Worm (Caenorhabditis elegans): Measurements from ENCODE around the gene F22E5.12.

DNA sequence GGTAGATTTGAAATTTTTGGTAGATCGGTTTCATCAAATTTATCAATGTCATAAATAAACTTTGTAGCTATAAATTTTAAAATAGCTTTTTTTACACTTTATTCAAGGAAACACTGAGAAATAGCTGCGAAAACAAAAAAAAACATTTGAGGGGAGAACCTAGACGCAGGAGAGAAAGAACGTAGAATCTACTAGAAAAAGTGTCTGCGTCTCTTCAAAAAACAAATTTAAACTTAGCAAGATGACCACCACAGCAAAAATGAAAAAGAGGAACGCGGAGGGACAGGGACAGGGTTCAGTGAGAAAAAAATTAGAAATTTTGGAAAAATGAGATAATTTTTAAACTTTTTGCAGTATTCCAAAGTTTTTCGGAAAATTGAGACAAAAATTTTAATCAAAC is 2.4 kb upstream of the F22E5.12 start:
- TF ChIP-seq sea-2 (GFP tag; optimal IDR thresholded peaks at IDR 0.05) (no peak), ceh-82 (tag; optimal IDR thresholded peaks at IDR 0.05) (no peak), pqm-1 (tag; optimal IDR thresholded peaks at IDR 0.05) (no peak), tbx-2 (tag; optimal IDR thresholded peaks at IDR 0.05) (no peak), lin-15B (tag; optimal IDR thresholded peaks at IDR 0.05) (no peak), ztf-11 (tag; optimal IDR thresholded peaks at IDR 0.05) (no peak), ceh-28 (tag; optimal IDR thresholded peaks at IDR 0.05) (no peak), nhr-28 (tag; optimal IDR thresholded peaks at IDR 0.05) (no peak), elt-2 (tag; optimal IDR thresholded peaks at IDR 0.05) (no peak), daf-12 (tag; optimal IDR thresholded peaks at IDR 0.05) (no peak), skn-1 (tag; optimal IDR thresholded peaks at IDR 0.05) (no peak), nhr-25 (tag; optimal IDR thresholded peaks at IDR 0.05) (no peak)

Data from whole organism, L3 larva.